Worm (Caenorhabditis elegans) whole organism, mixed stage, embryonic: Measurements from ENCODE around the gene abhd-3.1.

ENCODE experiments used
- bed-3 ChIP-seq: fragments of 200-800 bp; sonication (Bioruptor generic); optimal IDR thresholded peaks from 3 replicates; lab custom pipeline; 2018; ENCODE audit warnings: mild to moderate bottlenecking, missing genetic modification characterization, moderate library complexity, missing compliant biosample characterization
- ceh-39 ChIP-seq: fragments of 150-350 bp; optimal IDR thresholded peaks from 2 replicates; lab custom pipeline; 2014; ENCODE audit warnings: missing biosample characterization, missing genetic modification characterization
- ceh-83 ChIP-seq: fragments of 200-800 bp; sonication (Bioruptor generic); optimal IDR thresholded peaks from 2 replicates; lab custom pipeline; 2018; ENCODE audit warnings: mild to moderate bottlenecking, missing genetic modification characterization, missing compliant biosample characterization
- ces-1 ChIP-seq: fragments of 150-350 bp; optimal IDR thresholded peaks from 2 replicates; lab custom pipeline; 2014; ENCODE audit warnings: missing biosample characterization, missing genetic modification reagents, missing genetic modification characterization
- cnd-1 ChIP-seq: fragments of 200-800 bp; sonication (Bioruptor generic); optimal IDR thresholded peaks from 2 replicates; lab custom pipeline; 2018; ENCODE audit warnings: mild to moderate bottlenecking, missing genetic modification characterization, missing compliant biosample characterization
- drap-1 ChIP-seq: fragments of 200-800 bp; sonication (Bioruptor generic); optimal IDR thresholded peaks from 3 replicates; lab custom pipeline; 2018; ENCODE audit warnings: mild to moderate bottlenecking, missing genetic modification characterization, missing compliant biosample characterization
- elt-1 ChIP-seq: sonication (generic microtip); optimal IDR thresholded peaks from 2 replicates; lab custom pipeline; 2017; ENCODE audit warnings: missing genetic modification characterization, mild to moderate bottlenecking, missing compliant biosample characterization, antibody characterized with exemption, moderate library complexity, borderline replicate concordance; ENCODE audit not compliant: insufficient read depth
- elt-3 ChIP-seq: fragments of 150-350 bp; optimal IDR thresholded peaks from 2 replicates; lab custom pipeline; 2014; ENCODE audit warnings: missing biosample characterization, missing genetic modification characterization
- flh-1 ChIP-seq: fragments of 200-800 bp; sonication (Bioruptor generic); optimal IDR thresholded peaks from 2 replicates; lab custom pipeline; 2018; ENCODE audit warnings: mild to moderate bottlenecking, missing genetic modification characterization, moderate library complexity, missing compliant biosample characterization
- ham-2 ChIP-seq: fragments of 200-800 bp; sonication (Bioruptor generic); optimal IDR thresholded peaks from 2 replicates; lab custom pipeline; 2018; ENCODE audit warnings: mild to moderate bottlenecking, missing genetic modification characterization, missing compliant biosample characterization
- lin-13 ChIP-seq: fragments of 150-350 bp; optimal IDR thresholded peaks from 2 replicates; lab custom pipeline; 2014; ENCODE audit warnings: missing biosample characterization, missing genetic modification characterization
- lin-32 ChIP-seq: fragments of 200-800 bp; sonication (Bioruptor generic); optimal IDR thresholded peaks from 2 replicates; lab custom pipeline; 2018; ENCODE audit warnings: mild to moderate bottlenecking, missing genetic modification characterization, missing compliant biosample characterization
- lsy-2 ChIP-seq: fragments of 150-350 bp; optimal IDR thresholded peaks from 2 replicates; lab custom pipeline; 2014; ENCODE audit warnings: missing biosample characterization, missing genetic modification characterization
- mab-5 ChIP-seq: fragments of 150-350 bp; optimal IDR thresholded peaks from 2 replicates; lab custom pipeline; 2014; ENCODE audit warnings: missing biosample characterization, missing genetic modification characterization
- mep-1 ChIP-seq: fragments of 150-350 bp; optimal IDR thresholded peaks from 2 replicates; lab custom pipeline; 2017; ENCODE audit warnings: missing biosample characterization, missing genetic modification reagents, missing genetic modification characterization, inconsistent platforms
- mls-2 ChIP-seq: sonication (generic microtip); optimal IDR thresholded peaks from 2 replicates; lab custom pipeline; 2016; ENCODE audit warnings: mild to moderate bottlenecking, missing genetic modification characterization, moderate library complexity, missing compliant biosample characterization
- nhr-12 ChIP-seq: fragments of 150-350 bp; optimal IDR thresholded peaks from 2 replicates; lab custom pipeline; 2014; ENCODE audit warnings: missing biosample characterization, missing genetic modification characterization
- nhr-2 ChIP-seq: fragments of 150-350 bp; optimal IDR thresholded peaks from 2 replicates; lab custom pipeline; 2014; ENCODE audit warnings: missing biosample characterization, missing genetic modification characterization
- nhr-28 ChIP-seq: fragments of 150-350 bp; optimal IDR thresholded peaks from 2 replicates; lab custom pipeline; 2014; ENCODE audit warnings: missing biosample characterization, missing genetic modification characterization
- nhr-76 ChIP-seq: sonication (generic microtip); optimal IDR thresholded peaks from 2 replicates; lab custom pipeline; 2017; ENCODE audit warnings: missing biosample characterization, missing genetic modification characterization
- pha-4 ChIP-seq: fragments of 150-350 bp; optimal IDR thresholded peaks from 2 replicates; lab custom pipeline; 2018; ENCODE audit warnings: missing biosample characterization, missing genetic modification reagents, missing genetic modification characterization
- sem-2 ChIP-seq: fragments of 200-800 bp; sonication (Bioruptor generic); optimal IDR thresholded peaks from 2 replicates; lab custom pipeline; 2018; ENCODE audit warnings: mild to moderate bottlenecking, missing genetic modification characterization, missing compliant biosample characterization
- snpc-4 ChIP-seq: fragments of 150-350 bp; optimal IDR thresholded peaks from 2 replicates; lab custom pipeline; 2014; ENCODE audit warnings: missing biosample characterization, missing genetic modification characterization
- tbx-8 ChIP-seq: fragments of 200-800 bp; sonication (Bioruptor generic); optimal IDR thresholded peaks from 2 replicates; lab custom pipeline; 2018; ENCODE audit warnings: mild to moderate bottlenecking, missing genetic modification characterization, moderate library complexity, missing compliant biosample characterization
- unc-120 ChIP-seq: sonication (generic microtip); optimal IDR thresholded peaks from 2 replicates; lab custom pipeline; 2017; ENCODE audit warnings: missing genetic modification characterization, missing compliant biosample characterization; ENCODE audit not compliant: poor library complexity, severe bottlenecking
- unc-39 ChIP-seq: fragments of 150-350 bp; optimal IDR thresholded peaks from 2 replicates; lab custom pipeline; 2014; ENCODE audit warnings: missing biosample characterization, missing genetic modification characterization
- unc-62 ChIP-seq: fragments of 150-350 bp; optimal IDR thresholded peaks from 2 replicates; lab custom pipeline; 2014; ENCODE audit warnings: missing biosample characterization, missing genetic modification reagents, missing genetic modification characterization
- ztf-11 ChIP-seq: fragments of 150-350 bp; optimal IDR thresholded peaks from 2 replicates; lab custom pipeline; 2014; ENCODE audit warnings: missing biosample characterization, missing genetic modification characterization

Gene abhd-3.1

ce11 chrV:19961971-19962370, 6.7 kb downstream of the abhd-3.1 start:
- no peak for TF ChIP-seq flh-1 (GFP tag; lab: Kevin White, UChicago)
- TF ChIP-seq ces-1 = peak; percentile 44

ce11 chrV:19965626-19966025, 10.3 kb downstream of the abhd-3.1 start, which contains the start of gene srh-171:
Gene srh-171 (plus strand): TSS chrV:19965700.
- TF ChIP-seq ceh-83 (GFP tag; lab: Kevin White, UChicago) = peak; percentile 19
- peak; percentile 20 for TF ChIP-seq drap-1
- TF ChIP-seq tbx-8 (GFP tag; lab: Kevin White, UChicago) = no peak

ce11 chrV:19972984-19973383, 17.7 kb downstream of the abhd-3.1 start, which contains the start of gene srh-173:
Gene srh-173 (plus strand): TSS chrV:19973284.
- TF ChIP-seq unc-39 (tag; lab: Kevin White, UChicago) = no peak
- no peak for TF ChIP-seq bed-3 (GFP tag; lab: Kevin White, UChicago)
- no peak for TF ChIP-seq nhr-76 (tag; lab: Kevin White, UChicago)
- no peak for TF ChIP-seq mls-2 (tag; lab: Kevin White, UChicago)
- TF ChIP-seq nhr-12 (tag; lab: Kevin White, UChicago) = no peak
- no peak for TF ChIP-seq nhr-28 (tag; lab: Kevin White, UChicago)
- no peak for TF ChIP-seq elt-1 (tag; lab: Kevin White, UChicago)
- TF ChIP-seq lsy-2 (tag; lab: Kevin White, UChicago) = no peak
- no peak for TF ChIP-seq snpc-4
- no peak for TF ChIP-seq mep-1

ce11 chrV:19978220-19978619, 22.9 kb downstream of the abhd-3.1 start, which contains the start of gene srh-183:
Gene srh-183 (minus strand): TSS chrV:19978320.
- TF ChIP-seq cnd-1 (tag; lab: Kevin White, UChicago) (no peak), mab-5 (tag; lab: Kevin White, UChicago) (no peak), ces-1 (no peak), ztf-11 (tag; lab: Kevin White, UChicago) (no peak), flh-1 (GFP tag; lab: Kevin White, UChicago) (no peak), sem-2 (GFP tag; lab: Kevin White, UChicago) (no peak), elt-3 (tag; lab: Kevin White, UChicago) (no peak), unc-39 (tag; lab: Kevin White, UChicago) (no peak), ham-2 (GFP tag; lab: Kevin White, UChicago) (no peak), lin-13 (tag; lab: Kevin White, UChicago) (no peak), nhr-2 (no peak), ceh-39 (tag; lab: Kevin White, UChicago) (no peak)

ce11 chrV:19981832-19982462, 26.7 kb downstream of the abhd-3.1 start, which contains the start of gene Y60A3A.24:
Gene Y60A3A.24 (minus strand): TSS chrV:19981882.
- TF ChIP-seq flh-1 (GFP tag; lab: Kevin White, UChicago) = no peak
- TF ChIP-seq bed-3 (GFP tag; lab: Kevin White, UChicago) = no peak
- TF ChIP-seq unc-62 (GFP tag; lab: Kevin White, UChicago) = no peak
- TF ChIP-seq mep-1 = no peak
- TF ChIP-seq nhr-28 (tag; lab: Kevin White, UChicago) = no peak
- TF ChIP-seq lin-13 (tag; lab: Kevin White, UChicago) = no peak
- TF ChIP-seq mab-5 (tag; lab: Kevin White, UChicago) = no peak
- TF ChIP-seq drap-1 = no peak
- TF ChIP-seq lin-32 (GFP tag; lab: Kevin White, UChicago) = no peak
- TF ChIP-seq mls-2 (tag; lab: Kevin White, UChicago) = no peak
- TF ChIP-seq unc-39 (tag; lab: Kevin White, UChicago) = no peak
- TF ChIP-seq elt-3 (tag; lab: Kevin White, UChicago) = no peak
- no peak for TF ChIP-seq unc-120 (tag; lab: Kevin White, UChicago)
- TF ChIP-seq nhr-76 (tag; lab: Kevin White, UChicago) = no peak
- TF ChIP-seq, all 35 proteins: peak for 0

- TF ChIP-seq pha-4 (tag; lab: Kevin White, UChicago) (no peak), flh-1 (GFP tag; lab: Kevin White, UChicago) (no peak), nhr-28 (tag; lab: Kevin White, UChicago) (no peak)
Measured at ce11 chrV:19986213-19986612, 30.9 kb downstream of the abhd-3.1 start, which contains the start of gene clec-260. Gene clec-260 (minus strand): TSS chrV:19986313.
